Worm (Caenorhabditis elegans): ENCODE data around the gene Y57G11A.2.

Gene Y57G11A.2

ce11 chrIV:14512405-14512804 is 6.9 kb downstream of the Y57G11A.2 start, which contains the start of gene Y57G11A.5:
TSS of gene Y57G11A.5 (minus strand) at chrIV:14512505.
- TF ChIP-seq lin-13 (GFP tag; optimal IDR thresholded peaks at IDR 0.05): no peak
- no peak for TF ChIP-seq unc-62 (GFP tag; optimal IDR thresholded peaks at IDR 0.05)
- no peak for TF ChIP-seq zag-1 (tag; optimal IDR thresholded peaks at IDR 0.05)
- TF ChIP-seq unc-30 (tag; optimal IDR thresholded peaks at IDR 0.05): no peak
- TF ChIP-seq ama-1 (optimal IDR thresholded peaks at IDR 0.05): no peak
- TF ChIP-seq alr-1 (tag; optimal IDR thresholded peaks at IDR 0.05; ENCODE audit: borderline replicate concordance): no peak
- TF ChIP-seq F16B12.6 (tag; optimal IDR thresholded peaks at IDR 0.05): no peak
- no peak for TF ChIP-seq lsy-2 (tag; optimal IDR thresholded peaks at IDR 0.05)
- no peak for TF ChIP-seq mab-9 (GFP tag; IDR thresholded peaks at IDR 0.05)
- TF ChIP-seq vab-15 (tag; optimal IDR thresholded peaks at IDR 0.05): no peak
- no peak for TF ChIP-seq ceh-8 (GFP tag; optimal IDR thresholded peaks at IDR 0.05)
- no peak for TF ChIP-seq mep-1 (tag; optimal IDR thresholded peaks at IDR 0.05)
- TF ChIP-seq elt-2 (tag; optimal IDR thresholded peaks at IDR 0.05): no peak
- no peak for TF ChIP-seq hpl-2 (GFP tag; optimal IDR thresholded peaks at IDR 0.05)
- no peak for TF ChIP-seq nhr-90 (tag; optimal IDR thresholded peaks at IDR 0.05; ENCODE audit: poor library complexity)
- no peak for TF ChIP-seq fkh-4 (tag; optimal IDR thresholded peaks at IDR 0.05; ENCODE audit: borderline replicate concordance)
- no peak for TF ChIP-seq C04F5.9 (tag; optimal IDR thresholded peaks at IDR 0.05)
- TF ChIP-seq blmp-1 (tag; optimal IDR thresholded peaks at IDR 0.05): no peak

ce11 chrIV:14506995-14507394 is 12.3 kb downstream of the Y57G11A.2 start:
- no peak for TF ChIP-seq mdl-1 (tag; optimal IDR thresholded peaks at IDR 0.05)
- TF ChIP-seq zag-1 (tag; optimal IDR thresholded peaks at IDR 0.05): no peak
- peak; percentile 59 for TF ChIP-seq rnt-1 (tag; optimal IDR thresholded peaks at IDR 0.05)
- TF ChIP-seq efl-3 (GFP tag; optimal IDR thresholded peaks at IDR 0.05): no peak
- TF ChIP-seq nhr-90 (tag; optimal IDR thresholded peaks at IDR 0.05; ENCODE audit: poor library complexity): no peak
- no peak for TF ChIP-seq ceh-90 (tag; optimal IDR thresholded peaks at IDR 0.05)
- no peak for TF ChIP-seq unc-62 (GFP tag; optimal IDR thresholded peaks at IDR 0.05)
- peak in 1 of 2 experiments; percentile 8 for TF ChIP-seq lsy-2 (tag; optimal IDR thresholded peaks at IDR 0.05)
- TF ChIP-seq fos-1 (tag; optimal IDR thresholded peaks at IDR 0.05): no peak
- no peak for TF ChIP-seq efl-1 (optimal IDR thresholded peaks at IDR 0.05)
- TF ChIP-seq efl-1 (GFP tag; optimal IDR thresholded peaks at IDR 0.05 in 1 of 2): peak in 1 of 2 experiments; percentile 75
- no peak for TF ChIP-seq pag-3 (tag; optimal IDR thresholded peaks at IDR 0.05; ENCODE audit: borderline replicate concordance, insufficient read depth)
- no peak for TF ChIP-seq nhr-85 (tag)
- peak; percentile 31 for TF ChIP-seq dsc-1 (tag; optimal IDR thresholded peaks at IDR 0.05)
- no peak for TF ChIP-seq sox-4 (tag; optimal IDR thresholded peaks at IDR 0.05)

ce11 chrIV:14506042-14506441 is 13.3 kb downstream of the Y57G11A.2 start:
- no peak for TF ChIP-seq nhr-237 (tag; optimal IDR thresholded peaks at IDR 0.05)
- peak; percentile 26 for TF ChIP-seq pag-3 (tag; optimal IDR thresholded peaks at IDR 0.05; ENCODE audit: borderline replicate concordance, insufficient read depth)
- TF ChIP-seq ceh-63 (GFP tag; optimal IDR thresholded peaks at IDR 0.05): no peak
- no peak for TF ChIP-seq unc-98 (GFP tag; IDR thresholded peaks at IDR 0.05)
- TF ChIP-seq skn-1 (tag; optimal IDR thresholded peaks at IDR 0.05): peak; percentile 3
- TF ChIP-seq mep-1 (tag; optimal IDR thresholded peaks at IDR 0.05): no peak
- TF ChIP-seq nhr-76 (tag; optimal IDR thresholded peaks at IDR 0.05): no peak

- TF ChIP-seq vab-15 (tag; optimal IDR thresholded peaks at IDR 0.05) (no peak), F16B12.6 (tag; optimal IDR thresholded peaks at IDR 0.05) (no peak), efl-3 (GFP tag; optimal IDR thresholded peaks at IDR 0.05) (no peak), nhr-76 (tag; optimal IDR thresholded peaks at IDR 0.05) (no peak), nhr-12 (tag; optimal IDR thresholded peaks at IDR 0.05) (no peak), nhr-19 (GFP tag; conservative IDR thresholded peaks at IDR 0.05) (no peak), mef-2 (tag; optimal IDR thresholded peaks at IDR 0.05) (no peak)
Observed at ce11 chrIV:14505066-14505465, 14.3 kb downstream of the Y57G11A.2 start, which contains the start of gene tag-273. TSS of gene tag-273 (minus strand) at chrIV:14505166.
